Fruit fly (Drosophila melanogaster) whole organism, embryonic: ENCODE measurements around the gene CG32767.
A peak's percentile ranks its signal among the peaks of the same experiment; 100 is the strongest.

ENCODE experiments used
- ATbp ChIP-seq: fragments of 200-800 bp; sonication (Bioruptor generic); optimal IDR thresholded peaks from 2 replicates; lab custom pipeline; 2017; ENCODE audit warnings: missing biosample characterization, mild to moderate bottlenecking, missing genetic modification characterization, missing genetic modification reagents
- Asciz ChIP-seq: fragments of 200-800 bp; sonication (Bioruptor generic); optimal IDR thresholded peaks from 2 replicates; lab custom pipeline; 2017; ENCODE audit warnings: missing biosample characterization, mild to moderate bottlenecking, missing genetic modification characterization, missing genetic modification reagents
- CG10565 ChIP-seq: fragments of 200-800 bp; sonication (Bioruptor generic); optimal IDR thresholded peaks from 3 replicates; lab custom pipeline; 2016; ENCODE audit warnings: missing biosample characterization, mild to moderate bottlenecking, missing genetic modification characterization
- CG13296 ChIP-seq: fragments of 200-800 bp; sonication (Bioruptor generic); optimal IDR thresholded peaks from 3 replicates; lab custom pipeline; 2018; ENCODE audit warnings: missing biosample characterization, mild to moderate bottlenecking, missing genetic modification characterization
- CG15601 ChIP-seq: fragments of 200-800 bp; sonication (Bioruptor generic); optimal IDR thresholded peaks from 3 replicates; lab custom pipeline; 2019; ENCODE audit warnings: missing biosample characterization, mild to moderate bottlenecking, missing genetic modification characterization, moderate library complexity
- CG16815 ChIP-seq: fragments of 200-800 bp; sonication (Bioruptor generic); optimal IDR thresholded peaks from 3 replicates; lab custom pipeline; 2017; ENCODE audit warnings: missing biosample characterization, mild to moderate bottlenecking, missing genetic modification characterization
- CG31441 ChIP-seq: fragments of 200-800 bp; sonication (Bioruptor generic); IDR thresholded peaks from 2 replicates; pipeline ENCODE4 v1.3.6; 2022; ENCODE audit warnings: missing biosample characterization, missing genetic modification characterization
- CG33557 ChIP-seq: fragments of 200-800 bp; sonication (Bioruptor generic); optimal IDR thresholded peaks from 2 replicates; lab custom pipeline; 2019; ENCODE audit warnings: missing biosample characterization, mild to moderate bottlenecking, missing genetic modification characterization, moderate library complexity
- CG3838 ChIP-seq: fragments of 200-800 bp; sonication (Bioruptor generic); optimal IDR thresholded peaks from 3 replicates; lab custom pipeline; 2016; ENCODE audit warnings: missing biosample characterization, missing genetic modification characterization
- CG3995 ChIP-seq: fragments of 200-800 bp; sonication (Bioruptor generic); optimal IDR thresholded peaks from 3 replicates; lab custom pipeline; 2016; ENCODE audit warnings: missing biosample characterization, missing genetic modification characterization
- CG4617 ChIP-seq: fragments of 200-800 bp; sonication (Bioruptor generic); optimal IDR thresholded peaks from 3 replicates; lab custom pipeline; 2016; ENCODE audit warnings: missing biosample characterization, missing genetic modification characterization, borderline replicate concordance
- CG4820 ChIP-seq: fragments of 200-800 bp; sonication (Bioruptor generic); optimal IDR thresholded peaks from 3 replicates; lab custom pipeline; 2016; ENCODE audit warnings: missing biosample characterization, missing genetic modification characterization
- CG5180 ChIP-seq: fragments of 200-800 bp; sonication (Bioruptor generic); optimal IDR thresholded peaks from 3 replicates; lab custom pipeline; 2017; ENCODE audit warnings: missing biosample characterization, missing genetic modification characterization, mild to moderate bottlenecking, moderate library complexity, missing genetic modification reagents
- CG6175 ChIP-seq: fragments of 200-800 bp; sonication (Bioruptor generic); IDR thresholded peaks from 3 replicates; pipeline ENCODE4 v1.3.6; 2022; ENCODE audit warnings: missing biosample characterization, missing genetic modification characterization
- CG7745 ChIP-seq: fragments of 200-800 bp; sonication (Bioruptor generic); optimal IDR thresholded peaks from 2 replicates; lab custom pipeline; 2018; ENCODE audit warnings: missing biosample characterization, mild to moderate bottlenecking, missing genetic modification characterization, moderate library complexity
- CG7963 ChIP-seq: fragments of 200-800 bp; sonication (Bioruptor generic); IDR thresholded peaks from 3 replicates; pipeline ENCODE4 v1.3.6; 2022; ENCODE audit warnings: missing biosample characterization, missing genetic modification characterization; ENCODE audit not compliant: partially characterized antibody
- CG8089 ChIP-seq: fragments of 200-800 bp; sonication (Bioruptor generic); optimal IDR thresholded peaks from 3 replicates; lab custom pipeline; 2016; ENCODE audit warnings: missing biosample characterization, missing genetic modification characterization
- CrebB ChIP-seq: fragments of 200-800 bp; sonication (Bioruptor generic); optimal IDR thresholded peaks from 3 replicates; lab custom pipeline; 2018; ENCODE audit warnings: missing biosample characterization, mild to moderate bottlenecking, missing genetic modification characterization
- Dbx ChIP-seq: fragments of 200-800 bp; sonication (Bioruptor generic); IDR thresholded peaks from 3 replicates; pipeline ENCODE4 v1.3.6; 2022; ENCODE audit warnings: missing biosample characterization, missing genetic modification characterization
- Gsc ChIP-seq: fragments of 200-800 bp; sonication (Bioruptor generic); IDR thresholded peaks from 2 replicates; pipeline ENCODE4 v1.3.6; 2022; ENCODE audit warnings: missing biosample characterization, missing genetic modification characterization
- HLH54F ChIP-seq: fragments of 200-800 bp; sonication (Bioruptor generic); optimal IDR thresholded peaks from 3 replicates; lab custom pipeline; 2016; ENCODE audit warnings: missing biosample characterization, missing genetic modification characterization
- MESR4 ChIP-seq: fragments of 200-800 bp; sonication (Bioruptor generic); optimal IDR thresholded peaks from 2 replicates; lab custom pipeline; 2018; ENCODE audit warnings: missing biosample characterization, mild to moderate bottlenecking, missing genetic modification characterization, moderate library complexity
- Meics ChIP-seq: fragments of 200-800 bp; sonication (Bioruptor generic); optimal IDR thresholded peaks from 2 replicates; lab custom pipeline; 2017; ENCODE audit warnings: missing biosample characterization, mild to moderate bottlenecking, missing genetic modification characterization
- NK7.1 ChIP-seq: fragments of 200-800 bp; sonication (Bioruptor generic); optimal IDR thresholded peaks from 3 replicates; lab custom pipeline; 2016; ENCODE audit warnings: missing biosample characterization, missing genetic modification characterization
- Nf-YB ChIP-seq: fragments of 200-800 bp; sonication (Bioruptor generic); optimal IDR thresholded peaks from 3 replicates; lab custom pipeline; 2019; ENCODE audit warnings: missing biosample characterization, mild to moderate bottlenecking, missing genetic modification characterization, moderate library complexity
- Rx ChIP-seq: fragments of 200-800 bp; sonication (Bioruptor generic); IDR thresholded peaks from 2 replicates; pipeline ENCODE4 v1.3.6; 2022; ENCODE audit warnings: missing biosample characterization, missing genetic modification characterization
- Six4 ChIP-seq: fragments of 200-800 bp; sonication (Bioruptor generic); optimal IDR thresholded peaks from 2 replicates; lab custom pipeline; 2016; ENCODE audit warnings: missing biosample characterization, missing genetic modification characterization
- YL-1 ChIP-seq: fragments of 200-800 bp; sonication (Bioruptor generic); optimal IDR thresholded peaks from 3 replicates; lab custom pipeline; 2017; ENCODE audit warnings: missing biosample characterization, mild to moderate bottlenecking, missing genetic modification characterization
- bigmax ChIP-seq: fragments of 200-800 bp; sonication (Bioruptor generic); optimal IDR thresholded peaks from 2 replicates; lab custom pipeline; 2018; ENCODE audit warnings: missing biosample characterization, mild to moderate bottlenecking, missing genetic modification characterization
- crol ChIP-seq: fragments of 200-800 bp; sonication (Bioruptor generic); IDR thresholded peaks from 2 replicates; pipeline ENCODE4 v1.3.6; 2022; ENCODE audit warnings: missing biosample characterization, missing genetic modification characterization
- eve ChIP-seq, 2 experiments: fragments of >200 bp; optimal IDR thresholded peaks; 2 replicates each; lab custom pipeline; 2017; ENCODE audit warnings: missing biosample characterization in 2 of 2, missing genetic modification characterization in 2 of 2
- ewg ChIP-seq: fragments of 200-800 bp; sonication (Bioruptor generic); optimal IDR thresholded peaks from 3 replicates; lab custom pipeline; 2017; ENCODE audit warnings: mild to moderate bottlenecking, missing biosample characterization, missing genetic modification reagents, missing genetic modification characterization
- fd64A ChIP-seq: fragments of 200-800 bp; sonication (Bioruptor generic); optimal IDR thresholded peaks from 3 replicates; lab custom pipeline; 2018; ENCODE audit warnings: missing biosample characterization, mild to moderate bottlenecking, missing genetic modification characterization
- fru ChIP-seq: fragments of >200 bp; optimal IDR thresholded peaks from 2 replicates; lab custom pipeline; 2017
- ftz-f1 ChIP-seq: fragments of 200-800 bp; sonication (Bioruptor generic); optimal IDR thresholded peaks from 2 replicates; lab custom pipeline; 2016; ENCODE audit warnings: missing biosample characterization, missing genetic modification characterization
- gcm ChIP-seq: fragments of 200-800 bp; sonication (Bioruptor generic); optimal IDR thresholded peaks from 2 replicates; lab custom pipeline; 2019; ENCODE audit warnings: missing biosample characterization, mild to moderate bottlenecking, missing genetic modification characterization, moderate library complexity
- jigr1 ChIP-seq: fragments of 200-800 bp; sonication (Bioruptor generic); IDR thresholded peaks from 3 replicates; pipeline ENCODE4 v1.3.6; 2022; ENCODE audit warnings: missing biosample characterization, missing genetic modification characterization
- lbe ChIP-seq: fragments of 200-800 bp; sonication (Bioruptor generic); optimal IDR thresholded peaks from 2 replicates; lab custom pipeline; 2016; ENCODE audit warnings: missing biosample characterization, mild to moderate bottlenecking, missing genetic modification characterization
- luna ChIP-seq: fragments of 200-800 bp; sonication (Bioruptor generic); optimal IDR thresholded peaks from 2 replicates; lab custom pipeline; 2016; ENCODE audit warnings: missing biosample characterization, missing genetic modification characterization
- mam ChIP-seq: fragments of 200-800 bp; sonication (Bioruptor generic); optimal IDR thresholded peaks from 3 replicates; lab custom pipeline; 2016; ENCODE audit warnings: missing biosample characterization, missing genetic modification characterization
- mld ChIP-seq: fragments of 200-800 bp; sonication (Bioruptor generic); IDR thresholded peaks from 3 replicates; pipeline ENCODE4 v1.3.6; 2022; ENCODE audit warnings: missing biosample characterization, missing genetic modification characterization; ENCODE audit not compliant: partially characterized antibody
- nmo ChIP-seq: fragments of 200-800 bp; sonication (Bioruptor generic); optimal IDR thresholded peaks from 2 replicates; lab custom pipeline; 2018; ENCODE audit warnings: missing biosample characterization, mild to moderate bottlenecking, missing genetic modification characterization, moderate library complexity
- nom ChIP-seq: fragments of 200-800 bp; sonication (Bioruptor generic); optimal IDR thresholded peaks from 2 replicates; lab custom pipeline; 2017; ENCODE audit warnings: missing biosample characterization, missing genetic modification characterization, mild to moderate bottlenecking, moderate library complexity, missing genetic modification reagents
- p53 ChIP-seq: fragments of 200-800 bp; sonication (Bioruptor generic); optimal IDR thresholded peaks from 2 replicates; lab custom pipeline; 2016; ENCODE audit warnings: missing biosample characterization, missing genetic modification characterization
- ranshi ChIP-seq: fragments of 200-800 bp; sonication (Bioruptor generic); IDR thresholded peaks from 2 replicates; pipeline ENCODE4 v1.3.6; 2022; ENCODE audit warnings: missing biosample characterization, missing genetic modification characterization
- sc ChIP-seq, 3 experiments: fragments of >200 bp in 2 of 3; fragments of 200-800 bp in 1 of 3; sonication (Bioruptor generic) in 1 of 3; optimal IDR thresholded peaks; 2 replicates in 2 of 3; 3 replicates in 1 of 3; lab custom pipeline; 2017; ENCODE audit warnings: mild to moderate bottlenecking in 1 of 3, missing biosample characterization in 1 of 3, missing genetic modification characterization in 1 of 3, missing genetic modification reagents in 1 of 3
- sr ChIP-seq: fragments of 200-800 bp; sonication (Bioruptor generic); IDR thresholded peaks from 3 replicates; pipeline ENCODE4 v1.3.6; 2022; ENCODE audit warnings: missing biosample characterization, missing genetic modification characterization
- tgo ChIP-seq: fragments of 200-800 bp; sonication (Bioruptor generic); IDR thresholded peaks from 3 replicates; pipeline ENCODE4 v1.3.6; 2022; ENCODE audit warnings: missing biosample characterization, missing genetic modification characterization
- vvl ChIP-seq: fragments of 200-800 bp; sonication (Bioruptor generic); IDR thresholded peaks from 2 replicates; pipeline ENCODE4 v1.3.6; 2022; ENCODE audit warnings: missing biosample characterization, missing genetic modification characterization
- wor ChIP-seq: fragments of 200-800 bp; sonication (Bioruptor generic); IDR thresholded peaks from 2 replicates; pipeline ENCODE4 v1.3.6; 2022; ENCODE audit warnings: missing biosample characterization, missing genetic modification characterization

Gene CG32767

DNA sequence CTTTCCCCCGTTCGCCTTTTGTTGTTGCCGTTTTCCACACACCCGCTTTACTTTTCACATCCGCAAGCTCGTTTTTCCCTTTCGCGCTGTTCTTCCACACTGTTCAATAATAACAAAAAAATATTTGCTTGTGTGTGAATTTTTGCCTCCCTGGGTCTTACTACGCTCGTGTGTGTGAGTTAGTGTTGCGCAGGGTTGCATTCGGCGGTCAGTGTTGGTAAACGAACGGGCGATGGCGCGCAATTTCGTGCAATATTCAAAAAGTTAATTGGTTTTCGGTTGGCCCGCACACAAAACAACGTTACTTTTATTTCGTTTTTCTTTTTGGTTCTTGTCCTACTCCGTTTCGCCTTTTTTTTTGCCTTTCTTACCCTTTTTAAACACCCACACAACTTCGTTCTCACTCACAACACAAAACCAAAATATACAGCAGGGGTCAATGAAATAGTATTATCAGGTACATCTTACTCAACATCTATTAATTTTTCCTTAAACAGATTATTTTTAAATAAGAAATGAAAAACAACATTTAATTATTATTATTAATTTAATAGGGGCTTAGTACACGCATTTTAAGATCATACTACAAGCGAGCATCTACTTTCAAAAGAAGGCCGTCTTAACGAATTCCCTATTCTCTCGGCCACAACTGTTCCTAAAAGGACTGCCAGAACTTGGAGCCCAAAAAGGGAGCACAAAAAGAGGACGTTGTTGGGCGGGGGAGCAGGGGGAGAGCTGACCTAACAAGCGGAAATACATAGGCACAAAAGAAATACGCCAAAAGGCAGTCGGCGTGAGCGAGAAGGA, 1.5 kb downstream of the CG32767 start (continued):
- TF ChIP-seq CG10565 (GFP tag; lab: Kevin White, UChicago) (no peak), bigmax (GFP tag; lab: Kevin White, UChicago) (no peak), CG4820 (GFP tag; lab: Kevin White, UChicago) (no peak), ewg (GFP tag; lab: Kevin White, UChicago) (no peak), Dbx (GFP tag; lab: Robert Waterston, UW) (no peak), mld (GFP tag; lab: Robert Waterston, UW) (no peak), NK7.1 (no peak), sc (optimal IDR thresholded peaks at IDR 0.05; lab: Kevin White, UChicago) (no peak), sc (GFP tag; optimal IDR thresholded peaks at IDR 0.05; lab: Kevin White, UChicago) (no peak), p53 (GFP tag; lab: Kevin White, UChicago) (no peak), crol (GFP tag; lab: Robert Waterston, UW) (no peak), CG8089 (GFP tag; lab: Kevin White, UChicago) (no peak), YL-1 (GFP tag; lab: Kevin White, UChicago) (no peak), eve (GFP tag; optimal IDR thresholded peaks at IDR 0.05; lab: Kevin White, UChicago) (no peak), CG4617 (GFP tag; lab: Kevin White, UChicago) (no peak), Meics (GFP tag; lab: Kevin White, UChicago) (no peak), Six4 (GFP tag; lab: Kevin White, UChicago) (no peak), lbe (no peak), ATbp (GFP tag; lab: Kevin White, UChicago) (no peak), CG7963 (GFP tag; lab: Robert Waterston, UW) (no peak), tgo (GFP tag; lab: Robert Waterston, UW) (no peak), luna (GFP tag; lab: Kevin White, UChicago) (no peak), Nf-YB (GFP tag; lab: Kevin White, UChicago) (no peak), CG31441 (GFP tag; lab: Robert Waterston, UW) (peak; percentile 79; the same call in 1 of the 2 replicates), nmo (GFP tag; lab: Kevin White, UChicago) (no peak), ftz-f1 (GFP tag; lab: Kevin White, UChicago) (no peak), mam (GFP tag; lab: Kevin White, UChicago) (peak; percentile 38), jigr1 (GFP tag; lab: Robert Waterston, UW) (no peak), fd64A (no peak), CG6175 (GFP tag; lab: Robert Waterston, UW) (no peak), CG15601 (tag; lab: Kevin White, UChicago) (no peak), CG33557 (GFP tag; lab: Kevin White, UChicago) (no peak), wor (GFP tag; lab: Robert Waterston, UW) (no peak), Gsc (GFP tag; lab: Robert Waterston, UW) (no peak), CG3838 (GFP tag; lab: Kevin White, UChicago) (no peak), nom (GFP tag; lab: Kevin White, UChicago) (peak; percentile 77), vvl (GFP tag; lab: Robert Waterston, UW) (no peak; the same call in 1 of the 2 replicates), gcm (no peak), CG13296 (GFP tag; lab: Kevin White, UChicago) (no peak), CG3995 (GFP tag; lab: Kevin White, UChicago) (no peak), sr (GFP tag; lab: Robert Waterston, UW) (no peak), CG5180 (GFP tag; lab: Kevin White, UChicago) (no peak), CG7745 (tag; lab: Kevin White, UChicago) (no peak), HLH54F (peak; percentile 39), Asciz (no peak), fru (no peak), MESR4 (GFP tag; lab: Kevin White, UChicago) (peak; percentile 44), CrebB (tag; lab: Kevin White, UChicago) (no peak), ranshi (GFP tag; lab: Robert Waterston, UW) (no peak), Rx (GFP tag; lab: Robert Waterston, UW) (no peak), CG16815 (GFP tag; lab: Kevin White, UChicago) (no peak)
